Fruit fly (Drosophila melanogaster) whole organism, pupa: ENCODE measurements around the gene CG2887.
A peak's percentile ranks its signal among the peaks of the same experiment; 100 is the strongest.

Source experiments
- CG10348 ChIP-seq: fragments of 200-800 bp; sonication (Bioruptor generic); IDR thresholded peaks from 2 replicates; pipeline ENCODE4 v1.3.6; 2022; ENCODE audit warnings: missing biosample characterization, missing genetic modification characterization
- CG12605 ChIP-seq: fragments of 200-800 bp; sonication (Bioruptor generic); IDR thresholded peaks from 2 replicates; pipeline ENCODE4 v1.3.6; 2022; ENCODE audit warnings: missing biosample characterization, missing genetic modification characterization
- CG13204 ChIP-seq: fragments of 200-800 bp; sonication (Bioruptor generic); optimal IDR thresholded peaks from 2 replicates; lab custom pipeline; 2018; ENCODE audit warnings: missing biosample characterization, mild to moderate bottlenecking, missing genetic modification characterization, moderate library complexity
- CG14655 ChIP-seq: fragments of 200-800 bp; sonication (Bioruptor generic); optimal IDR thresholded peaks from 3 replicates; lab custom pipeline; 2017; ENCODE audit warnings: mild to moderate bottlenecking, missing biosample characterization, missing genetic modification reagents, missing genetic modification characterization
- CG15710 ChIP-seq: fragments of 200-800 bp; sonication (Bioruptor generic); optimal IDR thresholded peaks from 2 replicates; lab custom pipeline; 2018; ENCODE audit warnings: missing biosample characterization, mild to moderate bottlenecking, missing genetic modification characterization, moderate library complexity
- CG17806 ChIP-seq: fragments of 200-800 bp; sonication (Bioruptor generic); optimal IDR thresholded peaks from 2 replicates; lab custom pipeline; 2018; ENCODE audit warnings: missing biosample characterization, mild to moderate bottlenecking, missing genetic modification characterization, moderate library complexity
- CG32121 ChIP-seq: fragments of 200-800 bp; sonication (Bioruptor generic); IDR thresholded peaks from 2 replicates; pipeline ENCODE4 v1.3.6; 2022; ENCODE audit warnings: missing biosample characterization, missing genetic modification characterization
- CG34367 ChIP-seq: fragments of 200-800 bp; sonication (Bioruptor generic); optimal IDR thresholded peaks from 2 replicates; lab custom pipeline; 2018; ENCODE audit warnings: missing biosample characterization, mild to moderate bottlenecking, missing genetic modification characterization
- CG4496 ChIP-seq: fragments of 200-800 bp; sonication (Bioruptor generic); IDR thresholded peaks from 3 replicates; pipeline ENCODE4 v1.3.6; 2022; ENCODE audit warnings: missing biosample characterization, missing genetic modification characterization
- CG8159 ChIP-seq: fragments of 200-800 bp; sonication (Bioruptor generic); optimal IDR thresholded peaks from 3 replicates; lab custom pipeline; 2018; ENCODE audit warnings: missing biosample characterization, mild to moderate bottlenecking, missing genetic modification characterization, moderate library complexity
- CG8301 ChIP-seq: fragments of 200-800 bp; sonication (Bioruptor generic); optimal IDR thresholded peaks from 2 replicates; lab custom pipeline; 2018; ENCODE audit warnings: missing biosample characterization, mild to moderate bottlenecking, missing genetic modification characterization
- CG9948 ChIP-seq: fragments of 200-800 bp; sonication (Bioruptor generic); optimal IDR thresholded peaks from 2 replicates; lab custom pipeline; 2018; ENCODE audit warnings: missing biosample characterization, mild to moderate bottlenecking, missing genetic modification characterization, moderate library complexity
- D1 ChIP-seq: fragments of 200-800 bp; sonication (Bioruptor generic); optimal IDR thresholded peaks from 2 replicates; lab custom pipeline; 2018; ENCODE audit warnings: missing biosample characterization, mild to moderate bottlenecking, missing genetic modification characterization, moderate library complexity
- EcR ChIP-seq: fragments of 200-800 bp; sonication (Bioruptor generic); optimal IDR thresholded peaks from 3 replicates; lab custom pipeline; 2019; ENCODE audit warnings: missing biosample characterization, missing genetic modification characterization, mild to moderate bottlenecking, moderate library complexity, missing genetic modification reagents
- Ets98B ChIP-seq: fragments of 200-800 bp; sonication (Bioruptor generic); IDR thresholded peaks from 2 replicates; pipeline ENCODE4 v1.3.6; 2022; ENCODE audit warnings: missing biosample characterization, missing genetic modification characterization
- Pif1A ChIP-seq: fragments of 200-800 bp; sonication (Bioruptor generic); optimal IDR thresholded peaks from 3 replicates; lab custom pipeline; 2016; ENCODE audit warnings: missing biosample characterization, missing genetic modification characterization
- Pif1B ChIP-seq: fragments of 200-800 bp; sonication (Bioruptor generic); optimal IDR thresholded peaks from 3 replicates; lab custom pipeline; 2016; ENCODE audit warnings: missing biosample characterization, missing genetic modification characterization
- Snoo ChIP-seq: fragments of 200-800 bp; sonication (Bioruptor generic); optimal IDR thresholded peaks from 3 replicates; lab custom pipeline; 2017; ENCODE audit warnings: missing biosample characterization, mild to moderate bottlenecking, missing genetic modification characterization, inconsistent platforms
- fd96Ca ChIP-seq: fragments of 200-800 bp; sonication (Bioruptor generic); IDR thresholded peaks from 3 replicates; pipeline ENCODE4 v1.3.6; 2022; ENCODE audit warnings: missing biosample characterization, missing genetic modification characterization
- gl ChIP-seq: fragments of 200-800 bp; sonication (Bioruptor generic); optimal IDR thresholded peaks from 2 replicates; lab custom pipeline; 2018; ENCODE audit warnings: missing biosample characterization, mild to moderate bottlenecking, missing genetic modification characterization
- rn ChIP-seq: fragments of 200-800 bp; sonication (Bioruptor generic); IDR thresholded peaks from 2 replicates; pipeline ENCODE4 v1.3.6; 2022; ENCODE audit warnings: missing biosample characterization, missing genetic modification characterization

CG2887 gene

DNA sequence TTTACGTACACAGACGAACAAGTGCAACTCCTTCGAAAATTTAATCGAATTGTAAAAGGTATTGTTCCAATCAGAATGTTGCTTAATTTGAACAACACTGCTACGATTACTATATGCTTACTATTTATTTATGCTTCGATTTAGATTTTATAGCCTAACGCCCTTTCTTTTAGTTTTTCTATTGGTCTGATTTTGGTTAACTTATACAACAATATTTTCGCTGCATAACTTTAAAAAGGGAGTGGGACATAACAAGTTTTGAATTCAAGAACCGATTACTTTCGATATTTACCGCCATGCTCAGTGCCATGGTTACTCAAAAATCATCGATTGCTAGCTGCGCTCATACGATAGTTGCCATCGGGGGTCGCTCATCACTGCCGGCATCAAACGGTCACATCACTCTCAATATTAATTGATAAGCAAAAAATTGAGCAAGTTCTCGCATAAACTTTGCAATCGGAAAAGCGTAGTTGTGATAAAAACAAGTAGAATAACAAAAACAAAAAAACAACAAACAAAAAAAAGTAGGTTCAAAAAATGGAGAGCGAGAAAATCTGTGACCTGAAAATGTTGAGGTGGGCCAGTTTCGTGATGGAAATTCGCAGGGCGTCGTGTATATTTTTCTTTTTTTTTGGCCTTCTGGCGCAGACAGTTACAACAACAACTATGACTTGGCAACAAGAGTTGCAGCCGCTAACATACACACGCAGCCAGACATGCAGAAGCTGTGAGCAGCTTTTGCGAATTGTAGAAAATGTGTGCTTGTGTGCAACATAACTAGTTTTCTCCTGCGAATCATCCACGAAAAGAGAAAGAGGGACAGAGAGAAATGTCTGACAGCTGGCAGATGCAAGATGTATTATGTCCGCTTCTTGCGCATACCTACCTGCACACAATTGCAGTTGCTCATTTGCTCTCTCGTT, at the start of gene CG2887, which contains the start of gene PPP4R2r:
Gene CG2887 (minus strand): TSS at position 51 of the 926 bp plus-strand sequence.
Gene PPP4R2r (plus strand): TSS at position 396 of the 926 bp plus-strand sequence.
- peak; percentile 12 for TF ChIP-seq CG8301
- TF ChIP-seq CG4496 (GFP tag; lab: Robert Waterston, UW) = no peak
- TF ChIP-seq EcR (GFP tag; lab: Kevin White, UChicago) = peak; percentile 25
- TF ChIP-seq CG10348 (GFP tag; lab: Robert Waterston, UW) = no peak
- TF ChIP-seq D1 = no peak
- no peak for TF ChIP-seq Snoo (tag; lab: Kevin White, UChicago)
- no peak for TF ChIP-seq rn
- no peak for TF ChIP-seq CG15710 (tag; lab: Kevin White, UChicago)
- TF ChIP-seq Pif1B = peak; percentile 8
- TF ChIP-seq Pif1A (GFP tag; lab: Kevin White, UChicago) = no peak
- TF ChIP-seq CG8159 (tag; lab: Kevin White, UChicago) = peak; percentile 2
- no peak for TF ChIP-seq CG9948 (tag; lab: Kevin White, UChicago)
- no peak for TF ChIP-seq CG17806 (tag; lab: Kevin White, UChicago)
- TF ChIP-seq CG12605 (GFP tag; lab: Robert Waterston, UW) = no peak
- no peak for TF ChIP-seq gl (tag; lab: Kevin White, UChicago)
- TF ChIP-seq Ets98B (GFP tag; lab: Robert Waterston, UW) = no peak; the same call in 1 of the 2 replicates

DNA sequence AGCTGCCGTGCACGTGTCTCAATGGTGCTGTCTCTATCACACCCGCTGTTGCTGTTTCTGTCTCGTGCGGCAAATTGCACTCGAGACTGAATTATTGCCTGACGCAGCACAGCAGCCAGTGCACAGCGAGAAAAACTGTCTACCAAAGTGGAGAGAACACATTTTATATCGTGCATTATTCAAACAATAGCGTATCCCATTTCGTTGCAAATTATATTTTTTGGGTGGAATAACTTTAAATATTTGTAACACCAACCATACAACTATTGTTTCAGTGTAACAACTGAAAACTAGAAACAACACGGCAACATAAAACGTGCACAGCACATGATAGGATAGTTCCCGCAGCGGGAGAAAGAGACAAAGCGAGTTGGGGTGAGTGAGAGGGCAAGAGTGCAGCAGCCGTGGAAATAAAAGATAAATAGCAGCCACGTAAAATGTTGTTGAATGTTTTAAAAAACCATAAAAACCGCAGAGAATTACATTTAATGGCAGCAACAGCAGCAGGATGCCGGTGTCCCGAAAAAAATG, 37.1 kb upstream of the CG2887 start:
- peak; percentile 75 for TF ChIP-seq fd96Ca (GFP tag; lab: Robert Waterston, UW)
- TF ChIP-seq Pif1A (GFP tag; lab: Kevin White, UChicago) = peak; percentile 74
- TF ChIP-seq CG15710 (tag; lab: Kevin White, UChicago) = peak; percentile 53
- no peak for TF ChIP-seq CG13204 (GFP tag; lab: Kevin White, UChicago)
- peak; percentile 67 for TF ChIP-seq Ets98B (GFP tag; lab: Robert Waterston, UW)
- no peak for TF ChIP-seq rn
- TF ChIP-seq gl (tag; lab: Kevin White, UChicago) = no peak
- peak; percentile 59 for TF ChIP-seq CG14655 (GFP tag; lab: Kevin White, UChicago)
- TF ChIP-seq CG17806 (tag; lab: Kevin White, UChicago) = peak; percentile 49
- TF ChIP-seq D1 = no peak
- TF ChIP-seq EcR (GFP tag; lab: Kevin White, UChicago) = no peak
- TF ChIP-seq CG34367 (tag; lab: Kevin White, UChicago) = peak; percentile 43
- TF ChIP-seq CG9948 (tag; lab: Kevin White, UChicago) = peak; percentile 54
- TF ChIP-seq Snoo (tag; lab: Kevin White, UChicago) = no peak
- no peak for TF ChIP-seq CG10348 (GFP tag; lab: Robert Waterston, UW)
- TF ChIP-seq CG8301 = peak; percentile 43
- peak; percentile 64 for TF ChIP-seq CG8159 (tag; lab: Kevin White, UChicago)
- TF ChIP-seq CG12605 (GFP tag; lab: Robert Waterston, UW) = peak; percentile 41; the same call in 1 of the 2 replicates
- peak; percentile 46 for TF ChIP-seq Pif1B
- TF ChIP-seq CG4496 (GFP tag; lab: Robert Waterston, UW) = peak; percentile 80
- TF ChIP-seq CG32121 (GFP tag; lab: Robert Waterston, UW) = peak; percentile 61

DNA sequence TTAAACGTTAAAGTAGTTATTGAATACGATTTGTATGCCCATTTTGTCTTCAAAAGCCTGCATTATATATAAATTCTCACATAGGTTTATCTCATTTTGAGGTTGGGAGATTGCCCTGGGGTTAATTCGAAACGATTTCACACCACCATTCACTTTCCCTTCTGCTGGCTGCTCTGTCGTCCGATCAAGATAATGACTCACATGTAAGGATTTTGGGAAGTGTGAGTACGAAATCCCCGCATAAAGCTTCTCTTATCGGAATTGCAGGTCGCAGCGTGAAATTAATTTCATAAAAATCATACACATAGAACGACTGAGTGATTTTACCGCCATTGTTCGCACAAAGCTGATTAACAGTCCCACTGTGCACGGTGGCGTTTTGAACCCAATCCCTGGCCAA, 36.6 kb upstream of the CG2887 start:
- TF ChIP-seq Pif1B (no peak), CG32121 (GFP tag; lab: Robert Waterston, UW) (no peak), CG10348 (GFP tag; lab: Robert Waterston, UW) (no peak), CG4496 (GFP tag; lab: Robert Waterston, UW) (no peak)
- TF ChIP-seq, all 21 proteins: peak for 0

DNA sequence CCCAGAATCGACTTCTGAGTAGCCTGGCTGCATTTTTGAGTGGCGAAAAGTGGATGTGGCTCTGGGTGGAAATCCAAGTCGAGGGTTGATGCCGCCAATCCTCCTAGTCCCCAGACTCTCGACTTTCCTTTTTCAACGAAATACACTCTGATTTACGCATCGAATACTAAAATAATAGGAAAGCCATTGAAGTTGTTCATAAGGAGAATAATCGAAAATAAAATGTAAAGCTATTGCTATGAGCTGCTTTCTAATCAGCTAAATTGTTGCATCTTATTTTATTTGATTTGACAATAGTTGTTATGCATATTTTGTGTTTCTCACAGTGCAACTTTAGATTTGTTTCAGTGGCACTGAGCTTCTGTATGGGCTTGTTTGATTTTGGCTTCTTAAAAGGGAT, 35.3 kb upstream of the CG2887 start:
- TF ChIP-seq CG17806 (tag; lab: Kevin White, UChicago) (peak; percentile 13), CG8159 (tag; lab: Kevin White, UChicago) (peak; percentile 53), CG34367 (tag; lab: Kevin White, UChicago) (peak; percentile 2), gl (tag; lab: Kevin White, UChicago) (no peak), CG15710 (tag; lab: Kevin White, UChicago) (peak; percentile 28)

DNA sequence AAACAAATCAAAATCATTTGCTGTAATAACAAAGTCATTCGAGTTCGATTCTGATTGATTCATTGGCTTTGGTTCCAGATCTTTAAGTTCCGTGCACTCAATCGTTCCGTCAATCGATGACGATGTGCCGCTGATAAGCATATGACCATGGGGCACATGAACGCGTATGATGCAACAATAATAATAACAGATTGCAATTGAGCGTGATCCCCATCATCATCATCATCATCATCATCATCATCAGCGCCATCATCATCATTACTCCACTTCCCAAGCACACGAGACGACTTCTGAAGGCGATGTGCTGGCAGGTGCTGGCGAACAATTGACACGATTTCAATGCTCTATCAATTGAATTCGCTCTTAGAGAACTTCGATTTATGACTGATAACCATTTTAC, 18.0 kb upstream of the CG2887 start:
- no peak for TF ChIP-seq Pif1B
- TF ChIP-seq rn = no peak
- no peak for TF ChIP-seq Pif1A (GFP tag; lab: Kevin White, UChicago)

DNA sequence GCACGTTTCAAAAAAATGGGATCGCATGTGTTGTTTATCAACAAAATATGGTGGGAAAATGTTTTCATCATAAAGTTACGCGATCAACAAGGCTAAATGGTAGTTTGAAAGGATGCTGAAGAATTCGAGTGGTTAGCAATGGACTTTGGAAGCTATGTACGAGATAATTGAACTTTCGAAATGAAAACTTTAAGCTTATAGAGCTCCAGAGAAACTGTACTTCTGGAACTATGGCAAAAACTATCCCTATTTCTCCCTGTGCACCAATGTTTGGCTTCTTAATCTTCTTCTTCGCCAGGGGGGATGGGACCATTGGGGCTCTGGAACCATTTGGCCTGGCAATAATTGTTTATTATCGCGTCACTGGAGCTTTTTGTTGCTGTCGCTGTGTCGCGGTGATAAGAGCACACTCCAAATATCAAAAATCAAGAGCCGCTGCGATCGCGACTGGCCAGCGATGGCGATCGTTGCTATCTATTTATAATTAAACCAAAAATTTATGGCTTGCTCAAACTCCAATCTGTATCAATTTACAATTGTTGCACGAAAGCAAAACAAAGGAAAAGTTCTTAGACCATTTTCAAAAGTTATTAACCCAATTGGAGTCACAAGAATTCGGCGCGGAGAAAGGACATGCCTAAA, 9.8 kb upstream of the CG2887 start:
- TF ChIP-seq CG4496 (GFP tag; lab: Robert Waterston, UW) = peak; percentile 29; the same call in 1 of the 3 replicates
- TF ChIP-seq gl (tag; lab: Kevin White, UChicago) = no peak
- peak; percentile 62; the same call in 2 of the 3 replicates for TF ChIP-seq fd96Ca (GFP tag; lab: Robert Waterston, UW)
- TF ChIP-seq CG14655 (GFP tag; lab: Kevin White, UChicago) = peak; percentile 55
- 0 out of 2 replicates have a peak, but pooled peaks have one; percentile 17 for TF ChIP-seq CG32121 (GFP tag; lab: Robert Waterston, UW)
- TF ChIP-seq CG8301 = peak; percentile 44
- TF ChIP-seq CG15710 (tag; lab: Kevin White, UChicago) = no peak
